Fruit fly (Drosophila melanogaster): ENCODE results near the gene fax.

The fax gene

dm6 chr3L:16412394-16412950 lies 844 bp upstream of the fax start, which contains the start of gene Serinc (continued):
- TF ChIP-seq HLHmδ (GFP tag; optimal IDR thresholded peaks at IDR 0.05) (no peak), CG2875 (GFP tag; optimal IDR thresholded peaks at IDR 0.05) (peak; percentile 27), CG12769 (tag; optimal IDR thresholded peaks at IDR 0.05) (no peak), Taf1 (GFP tag; IDR thresholded peaks at IDR 0.05) (no peak), chm (GFP tag; IDR thresholded peaks at IDR 0.05) (no peak), C15 (GFP tag; IDR thresholded peaks at IDR 0.05) (no peak), fd64A (GFP tag; optimal IDR thresholded peaks at IDR 0.05) (no peak), Elba2 (GFP tag; optimal IDR thresholded peaks at IDR 0.05) (no peak), pan (optimal IDR thresholded peaks at IDR 0.05) (no peak), pan (GFP tag; optimal IDR thresholded peaks at IDR 0.05 in 1 of 2, IDR thresholded peaks at IDR 0.05 in 1 of 2) (no peak), stwl (tag; optimal IDR thresholded peaks at IDR 0.05) (peak; percentile 48), bcd (GFP tag; optimal IDR thresholded peaks at IDR 0.05) (peak; percentile 65), CG18619 (GFP tag; optimal IDR thresholded peaks at IDR 0.05) (peak; percentile 48), tin (GFP tag; optimal IDR thresholded peaks at IDR 0.05) (peak; percentile 73), knrl (GFP tag; IDR thresholded peaks at IDR 0.05; ENCODE audit: partially characterized antibody) (peak; percentile 99), ham (GFP tag; IDR thresholded peaks at IDR 0.05) (no peak), zfh1 (GFP tag; IDR thresholded peaks at IDR 0.05) (0 out of 3 replicates have a peak, but pooled peaks have one; percentile 52), CG7372 (GFP tag; IDR thresholded peaks at IDR 0.05) (0 out of 2 replicates have a peak, but pooled peaks have one; percentile 28), cad (GFP tag; optimal IDR thresholded peaks at IDR 0.05) (no peak), CG16815 (GFP tag; optimal IDR thresholded peaks at IDR 0.05) (peak; percentile 26), CG4360 (GFP tag; IDR thresholded peaks at IDR 0.05) (no peak), fu2 (GFP tag; optimal IDR thresholded peaks at IDR 0.05) (peak; percentile 62), CG10209 (GFP tag; optimal IDR thresholded peaks at IDR 0.05) (peak; percentile 15), salm (tag; optimal IDR thresholded peaks at IDR 0.05) (no peak), Spps (tag; optimal IDR thresholded peaks at IDR 0.05) (no peak), sima (GFP tag; optimal IDR thresholded peaks at IDR 0.05) (no peak), ab (GFP tag; optimal IDR thresholded peaks at IDR 0.05) (no peak), org-1 (GFP tag; optimal IDR thresholded peaks at IDR 0.05) (no peak), zfh2 (GFP tag; optimal IDR thresholded peaks at IDR 0.05) (peak; percentile 55), CG31365 (tag; optimal IDR thresholded peaks at IDR 0.05) (peak; percentile 75), tna (GFP tag; IDR thresholded peaks at IDR 0.05; ENCODE audit: partially characterized antibody) (peak; percentile 95), CG15696 (tag; optimal IDR thresholded peaks at IDR 0.05) (peak; percentile 73), sisA (GFP tag; IDR thresholded peaks at IDR 0.05) (peak; percentile 14; the same call in 1 of the 2 replicates), mam (GFP tag; optimal IDR thresholded peaks at IDR 0.05) (peak; percentile 63), CG4424 (GFP tag; optimal IDR thresholded peaks at IDR 0.05) (peak; percentile 69), CG17912 (GFP tag; optimal IDR thresholded peaks at IDR 0.05) (peak; percentile 27), caup (GFP tag; optimal IDR thresholded peaks at IDR 0.05; ENCODE audit: severe bottlenecking) (peak; percentile 59), Meics (GFP tag; optimal IDR thresholded peaks at IDR 0.05) (peak; percentile 57), Drgx (GFP tag; IDR thresholded peaks at IDR 0.05) (no peak), CG10321 (GFP tag; IDR thresholded peaks at IDR 0.05) (no peak), NC2β (GFP tag; optimal IDR thresholded peaks at IDR 0.05) (peak; percentile 13), CG2712 (tag; optimal IDR thresholded peaks at IDR 0.05) (peak; percentile 64), da (GFP tag; optimal IDR thresholded peaks at IDR 0.05) (no peak), CG1832 (GFP tag; optimal IDR thresholded peaks at IDR 0.05) (no peak), Bteb2 (GFP tag; optimal IDR thresholded peaks at IDR 0.05) (peak; percentile 40), bowl (GFP tag; IDR thresholded peaks at IDR 0.05) (no peak), E2f2 (GFP tag; IDR thresholded peaks at IDR 0.05) (peak; percentile 72), pnt (GFP tag; optimal IDR thresholded peaks at IDR 0.05) (no peak), Nf-YB (GFP tag; optimal IDR thresholded peaks at IDR 0.05) (peak; percentile 37), E2f1 (GFP tag; IDR thresholded peaks at IDR 0.05) (0 out of 2 replicates have a peak, but pooled peaks have one; percentile 33), CG18262 (tag; optimal IDR thresholded peaks at IDR 0.05) (peak; percentile 35)

Data from whole organism, embryonic.